Worm (Caenorhabditis elegans) whole organism, early embryonic: Measurements from ENCODE around the gene D1005.10.

Experiments used
- B0310.2 ChIP-seq: sonication (generic microtip); optimal IDR thresholded peaks from 2 replicates; lab custom pipeline; 2016; ENCODE audit warnings: mild to moderate bottlenecking, missing genetic modification characterization, missing compliant biosample characterization
- F13C5.2 ChIP-seq: sonication (generic microtip); optimal IDR thresholded peaks from 2 replicates; lab custom pipeline; 2017; ENCODE audit warnings: mild to moderate bottlenecking, missing genetic modification characterization, inconsistent platforms, missing compliant biosample characterization
- aly-1 ChIP-seq: sonication (generic microtip); optimal IDR thresholded peaks from 2 replicates; lab custom pipeline; 2016; ENCODE audit warnings: missing genetic modification characterization, missing compliant biosample characterization
- ama-1 ChIP-seq: fragments of 150-350 bp; optimal IDR thresholded peaks from 2 replicates; lab custom pipeline; 2014
- ceh-13 ChIP-seq: fragments of 200-800 bp; sonication (Bioruptor generic); optimal IDR thresholded peaks from 2 replicates; lab custom pipeline; 2018; ENCODE audit warnings: mild to moderate bottlenecking, missing genetic modification characterization, missing compliant biosample characterization
- ceh-36 ChIP-seq: sonication (generic microtip); optimal IDR thresholded peaks from 2 replicates; lab custom pipeline; 2016; ENCODE audit warnings: missing genetic modification characterization, inconsistent platforms, missing compliant biosample characterization
- ets-7 ChIP-seq: sonication (generic microtip); optimal IDR thresholded peaks from 2 replicates; lab custom pipeline; 2016; ENCODE audit warnings: missing genotype, missing genetic modification characterization, missing compliant biosample characterization
- flt-1 ChIP-seq: fragments of 200-800 bp; sonication (Bioruptor generic); IDR thresholded peaks from 2 replicates; pipeline ENCODE4 v1.3.6; 2022; ENCODE audit warnings: missing genetic modification characterization, missing compliant biosample characterization
- hmbx-1 ChIP-seq: sonication (generic microtip); optimal IDR thresholded peaks from 2 replicates; lab custom pipeline; 2016; ENCODE audit warnings: mild to moderate bottlenecking, missing genetic modification characterization, missing compliant biosample characterization
- hnd-1 ChIP-seq: sonication (generic microtip); optimal IDR thresholded peaks from 2 replicates; lab custom pipeline; 2016; ENCODE audit warnings: missing genetic modification characterization, missing compliant biosample characterization
- scrt-1 ChIP-seq: fragments of 200-800 bp; sonication (Bioruptor generic); IDR thresholded peaks from 2 replicates; pipeline ENCODE4 v1.3.6; 2022; ENCODE audit warnings: missing genetic modification characterization, missing compliant biosample characterization
- sea-1 ChIP-seq: fragments of 200-800 bp; sonication (Bioruptor generic); conservative IDR thresholded peaks from 2 replicates; pipeline ENCODE4 v1.3.6; 2022; ENCODE audit warnings: missing genetic modification characterization, missing compliant biosample characterization
- tra-4 ChIP-seq: sonication (generic microtip); optimal IDR thresholded peaks from 2 replicates; lab custom pipeline; 2017; ENCODE audit warnings: missing genetic modification characterization, missing compliant biosample characterization

- TF ChIP-seq ceh-36 (tag; lab: Kevin White, UChicago) (no peak), ets-7 (tag; lab: Kevin White, UChicago) (no peak), scrt-1 (GFP tag; lab: Robert Waterston, UW) (no peak), flt-1 (GFP tag; lab: Robert Waterston, UW) (no peak), F13C5.2 (tag; lab: Kevin White, UChicago) (no peak), hnd-1 (tag; lab: Kevin White, UChicago) (no peak), tra-4 (no peak), hmbx-1 (no peak), ama-1 (lab: Kevin White, UChicago) (no peak), B0310.2 (tag; lab: Kevin White, UChicago) (no peak), aly-1 (tag; lab: Kevin White, UChicago) (no peak), ceh-13 (no peak), sea-1 (no peak)
Measured at ce11 chrX:1525511-1526172, 39.7 kb upstream of the D1005.10 start.
